Fruit fly (Drosophila melanogaster) whole organism, embryonic: ENCODE data around the gene Mdh1.

Source experiments
- BEAF-32 ChIP-seq: fragments of 200-800 bp; sonication (Bioruptor generic); optimal IDR thresholded peaks from 3 replicates; lab custom pipeline; 2017; ENCODE audit warnings: missing biosample characterization, missing genetic modification characterization, mild to moderate bottlenecking, moderate library complexity, missing genetic modification reagents
- Bgb ChIP-seq: fragments of 200-800 bp; sonication (Bioruptor generic); IDR thresholded peaks from 2 replicates; pipeline ENCODE4 v1.3.6; 2022; ENCODE audit warnings: missing biosample characterization, missing genetic modification characterization; ENCODE audit not compliant: partially characterized antibody
- CG1233 ChIP-seq: fragments of 200-800 bp; sonication (Bioruptor generic); optimal IDR thresholded peaks from 4 replicates; lab custom pipeline; 2018; ENCODE audit warnings: missing biosample characterization, mild to moderate bottlenecking, missing genetic modification characterization
- CG14860 ChIP-seq: fragments of 200-800 bp; sonication (Bioruptor generic); IDR thresholded peaks from 3 replicates; pipeline ENCODE4 v1.3.6; 2022; ENCODE audit warnings: missing biosample characterization, missing genetic modification characterization; ENCODE audit not compliant: partially characterized antibody
- CG1603 ChIP-seq: fragments of 200-800 bp; sonication (Bioruptor generic); optimal IDR thresholded peaks from 2 replicates; lab custom pipeline; 2019; ENCODE audit warnings: missing biosample characterization, mild to moderate bottlenecking, missing genetic modification characterization, moderate library complexity
- CG16813 ChIP-seq: fragments of 200-800 bp; sonication (Bioruptor generic); IDR thresholded peaks from 3 replicates; pipeline ENCODE4 v1.3.6; 2022; ENCODE audit warnings: missing biosample characterization, missing genetic modification characterization; ENCODE audit not compliant: partially characterized antibody
- CG17802 ChIP-seq: fragments of 200-800 bp; sonication (Bioruptor generic); optimal IDR thresholded peaks from 2 replicates; lab custom pipeline; 2018; ENCODE audit warnings: missing biosample characterization, mild to moderate bottlenecking, missing genetic modification characterization, moderate library complexity
- CG18619 ChIP-seq: fragments of 200-800 bp; sonication (Bioruptor generic); optimal IDR thresholded peaks from 3 replicates; lab custom pipeline; 2017; ENCODE audit warnings: missing biosample characterization, mild to moderate bottlenecking, missing genetic modification characterization
- CG2116 ChIP-seq: fragments of 200-800 bp; sonication (Bioruptor generic); optimal IDR thresholded peaks from 3 replicates; lab custom pipeline; 2018; ENCODE audit warnings: missing biosample characterization, mild to moderate bottlenecking, missing genetic modification characterization
- CG30020 ChIP-seq: fragments of 200-800 bp; optimal IDR thresholded peaks from 2 replicates; lab custom pipeline; 2019; ENCODE audit warnings: missing biosample characterization, mild to moderate bottlenecking, missing genetic modification characterization, moderate library complexity
- CG31365 ChIP-seq: fragments of 200-800 bp; sonication (Bioruptor generic); optimal IDR thresholded peaks from 2 replicates; lab custom pipeline; 2018; ENCODE audit warnings: missing biosample characterization, mild to moderate bottlenecking, missing genetic modification characterization
- CG31441 ChIP-seq: fragments of 200-800 bp; sonication (Bioruptor generic); IDR thresholded peaks from 2 replicates; pipeline ENCODE4 v1.3.6; 2022; ENCODE audit warnings: missing biosample characterization, missing genetic modification characterization
- CG3838 ChIP-seq: fragments of 200-800 bp; sonication (Bioruptor generic); optimal IDR thresholded peaks from 3 replicates; lab custom pipeline; 2016; ENCODE audit warnings: missing biosample characterization, missing genetic modification characterization
- CG8290 ChIP-seq, 3 experiments: fragments of 200-800 bp; sonication (Bioruptor generic); optimal IDR thresholded peaks; 2 replicates each; lab custom pipeline; 2016 to 2019; ENCODE audit warnings: missing biosample characterization in 3 of 3, missing genetic modification characterization in 3 of 3, mild to moderate bottlenecking in 2 of 3, moderate library complexity in 1 of 3
- CG9797 ChIP-seq: fragments of 200-800 bp; sonication (Bioruptor generic); optimal IDR thresholded peaks from 3 replicates; lab custom pipeline; 2018; ENCODE audit warnings: missing biosample characterization, mild to moderate bottlenecking, missing genetic modification characterization
- CoRest ChIP-seq: fragments of 200-800 bp; sonication (Bioruptor generic); optimal IDR thresholded peaks from 3 replicates; lab custom pipeline; 2018; ENCODE audit warnings: missing biosample characterization, mild to moderate bottlenecking, missing genetic modification characterization, moderate library complexity
- Dip3 ChIP-seq: fragments of 200-800 bp; sonication (Bioruptor generic); optimal IDR thresholded peaks from 3 replicates; lab custom pipeline; 2016; ENCODE audit warnings: missing biosample characterization, missing genetic modification characterization
- Dp ChIP-seq: fragments of 200-800 bp; sonication (Bioruptor generic); optimal IDR thresholded peaks from 2 replicates; lab custom pipeline; 2018; ENCODE audit warnings: missing biosample characterization, mild to moderate bottlenecking, missing genetic modification characterization, moderate library complexity
- Dref ChIP-seq: fragments of 200-800 bp; sonication (Bioruptor generic); IDR thresholded peaks from 2 replicates; pipeline ENCODE4 v1.3.6; 2022; ENCODE audit warnings: missing biosample characterization, missing genetic modification characterization
- E2f2 ChIP-seq: fragments of 200-800 bp; sonication (Bioruptor generic); IDR thresholded peaks from 2 replicates; pipeline ENCODE4 v1.3.6; 2022; ENCODE audit warnings: missing biosample characterization, missing genetic modification characterization
- Ets97D ChIP-seq: fragments of 200-800 bp; sonication (Bioruptor generic); optimal IDR thresholded peaks from 3 replicates; lab custom pipeline; 2016; ENCODE audit warnings: missing biosample characterization, missing genetic modification characterization
- Fer1 ChIP-seq: fragments of 200-800 bp; sonication (Bioruptor generic); optimal IDR thresholded peaks from 2 replicates; lab custom pipeline; 2017; ENCODE audit warnings: missing biosample characterization, mild to moderate bottlenecking, missing genetic modification characterization
- HLH4C ChIP-seq: fragments of 200-800 bp; sonication (Bioruptor generic); IDR thresholded peaks from 3 replicates; pipeline ENCODE4 v1.3.6; 2022; ENCODE audit warnings: missing biosample characterization, missing genetic modification characterization; ENCODE audit not compliant: partially characterized antibody
- HmgD ChIP-seq: fragments of 200-800 bp; sonication (Bioruptor generic); optimal IDR thresholded peaks from 3 replicates; lab custom pipeline; 2016; ENCODE audit warnings: missing biosample characterization, missing genetic modification characterization
- HmgZ ChIP-seq: fragments of 200-800 bp; sonication (Bioruptor generic); optimal IDR thresholded peaks from 2 replicates; lab custom pipeline; 2018; ENCODE audit warnings: missing biosample characterization, mild to moderate bottlenecking, missing genetic modification characterization
- Lhr ChIP-seq: fragments of 200-800 bp; sonication (Bioruptor generic); optimal IDR thresholded peaks from 3 replicates; lab custom pipeline; 2017; ENCODE audit warnings: mild to moderate bottlenecking, missing biosample characterization, missing genetic modification reagents, missing genetic modification characterization
- Max ChIP-seq: fragments of 200-800 bp; sonication (Bioruptor generic); optimal IDR thresholded peaks from 2 replicates; lab custom pipeline; 2016; ENCODE audit warnings: missing biosample characterization, mild to moderate bottlenecking, missing genetic modification characterization
- Myb ChIP-seq: fragments of 200-800 bp; sonication (Bioruptor generic); optimal IDR thresholded peaks from 2 replicates; lab custom pipeline; 2016; ENCODE audit warnings: missing biosample characterization, missing genetic modification characterization
- NC2β ChIP-seq: fragments of 200-800 bp; sonication (Bioruptor generic); optimal IDR thresholded peaks from 2 replicates; lab custom pipeline; 2016; ENCODE audit warnings: missing biosample characterization, missing genetic modification characterization
- Sin3A ChIP-seq: fragments of >200 bp; optimal IDR thresholded peaks from 2 replicates; lab custom pipeline; 2018
- YL-1 ChIP-seq: fragments of 200-800 bp; sonication (Bioruptor generic); optimal IDR thresholded peaks from 3 replicates; lab custom pipeline; 2017; ENCODE audit warnings: missing biosample characterization, mild to moderate bottlenecking, missing genetic modification characterization
- fd96Cb ChIP-seq: fragments of 200-800 bp; sonication (Bioruptor generic); optimal IDR thresholded peaks from 2 replicates; lab custom pipeline; 2018; ENCODE audit warnings: missing biosample characterization, mild to moderate bottlenecking, missing genetic modification characterization, moderate library complexity
- gfzf ChIP-seq: fragments of 200-800 bp; sonication (Bioruptor generic); optimal IDR thresholded peaks from 2 replicates; lab custom pipeline; 2016; ENCODE audit warnings: missing biosample characterization, mild to moderate bottlenecking, missing genetic modification characterization, moderate library complexity
- hth ChIP-seq: fragments of >200 bp; optimal IDR thresholded peaks from 2 replicates; lab custom pipeline; 2017; ENCODE audit warnings: inconsistent platforms
- insv ChIP-seq, 2 experiments: fragments of 200-800 bp; sonication (Bioruptor generic); optimal IDR thresholded peaks; 3 replicates each; lab custom pipeline; 2016 to 2018; ENCODE audit warnings: missing biosample characterization in 2 of 2, missing genetic modification characterization in 2 of 2
- nom ChIP-seq: fragments of 200-800 bp; sonication (Bioruptor generic); optimal IDR thresholded peaks from 2 replicates; lab custom pipeline; 2017; ENCODE audit warnings: missing biosample characterization, missing genetic modification characterization, mild to moderate bottlenecking, moderate library complexity, missing genetic modification reagents
- pfk ChIP-seq: fragments of 200-800 bp; sonication (Bioruptor generic); optimal IDR thresholded peaks from 2 replicates; lab custom pipeline; 2018; ENCODE audit warnings: missing biosample characterization, mild to moderate bottlenecking, missing genetic modification characterization, moderate library complexity
- phol ChIP-seq: fragments of 200-800 bp; sonication (Bioruptor generic); optimal IDR thresholded peaks from 3 replicates; lab custom pipeline; 2018; ENCODE audit warnings: missing biosample characterization, mild to moderate bottlenecking, missing genetic modification characterization, moderate library complexity
- pzg ChIP-seq: fragments of 200-800 bp; sonication (Bioruptor generic); optimal IDR thresholded peaks from 3 replicates; lab custom pipeline; 2018; ENCODE audit warnings: missing biosample characterization, mild to moderate bottlenecking, missing genetic modification characterization, moderate library complexity
- ranshi ChIP-seq: fragments of 200-800 bp; sonication (Bioruptor generic); IDR thresholded peaks from 2 replicates; pipeline ENCODE4 v1.3.6; 2022; ENCODE audit warnings: missing biosample characterization, missing genetic modification characterization
- row ChIP-seq: fragments of 200-800 bp; sonication (Bioruptor generic); IDR thresholded peaks from 3 replicates; pipeline ENCODE4 v1.3.6; 2022; ENCODE audit warnings: missing biosample characterization, missing genetic modification characterization
- sens-2 ChIP-seq: fragments of 200-800 bp; sonication (Bioruptor generic); IDR thresholded peaks from 2 replicates; pipeline ENCODE4 v1.3.6; 2022; ENCODE audit warnings: missing biosample characterization, missing genetic modification characterization
- shn ChIP-seq: fragments of 200-800 bp; sonication (Bioruptor generic); optimal IDR thresholded peaks from 3 replicates; lab custom pipeline; 2016; ENCODE audit warnings: missing biosample characterization, missing genetic modification characterization
- sug ChIP-seq: fragments of 200-800 bp; optimal IDR thresholded peaks from 2 replicates; lab custom pipeline; 2019; ENCODE audit warnings: missing biosample characterization, mild to moderate bottlenecking, missing genetic modification characterization, moderate library complexity
- trem ChIP-seq: fragments of 200-800 bp; optimal IDR thresholded peaks from 3 replicates; lab custom pipeline; 2019; ENCODE audit warnings: missing biosample characterization, mild to moderate bottlenecking, missing genetic modification characterization, moderate library complexity
- unc-4 ChIP-seq: fragments of 200-800 bp; sonication (Bioruptor generic); IDR thresholded peaks from 2 replicates; pipeline ENCODE4 v1.3.6; 2022; ENCODE audit warnings: missing biosample characterization, missing genetic modification characterization; ENCODE audit not compliant: partially characterized antibody
- vnd ChIP-seq: fragments of 200-800 bp; sonication (Bioruptor generic); IDR thresholded peaks from 3 replicates; pipeline ENCODE4 v1.3.6; 2022; ENCODE audit warnings: missing biosample characterization, missing genetic modification characterization; ENCODE audit not compliant: partially characterized antibody

The Mdh1 gene

DNA sequence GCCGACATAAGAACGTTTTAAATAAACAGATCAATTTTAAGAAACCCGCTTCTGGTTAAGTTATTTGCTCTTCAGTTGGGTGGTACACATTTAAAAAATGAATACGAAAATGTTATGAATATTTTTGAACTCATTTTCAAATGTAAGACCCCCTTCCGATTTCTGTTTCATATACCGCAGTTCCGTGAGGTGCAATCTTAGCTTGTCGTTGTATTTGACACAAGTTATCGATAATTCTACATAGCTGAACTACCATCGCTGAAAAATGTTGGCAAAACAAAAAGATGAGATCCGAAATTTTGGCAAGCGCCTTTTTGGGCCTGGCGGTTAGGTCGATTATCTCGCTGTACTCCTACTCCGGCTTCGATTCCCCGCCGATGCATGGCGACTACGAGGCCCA, 16.3 kb downstream of the Mdh1 start, which contains the start of gene gny (continued):
- peak; percentile 15 for TF ChIP-seq Lhr
- no peak for TF ChIP-seq CG3838 (GFP tag; lab: Kevin White, UChicago)
- peak; percentile 49; the same call in 2 of the 3 replicates for TF ChIP-seq HLH4C (GFP tag; lab: Robert Waterston, UW)
- no peak for TF ChIP-seq CG18619 (GFP tag; lab: Kevin White, UChicago)
- TF ChIP-seq ranshi (GFP tag; lab: Robert Waterston, UW): no peak
- peak; percentile 37 for TF ChIP-seq CG17802
- no peak for TF ChIP-seq shn
- TF ChIP-seq Bgb (GFP tag; lab: Robert Waterston, UW): peak; percentile 38; the same call in 1 of the 2 replicates
- no peak for TF ChIP-seq hth (lab: Kevin White, UChicago)
- TF ChIP-seq CG1603 (tag; lab: Kevin White, UChicago): peak; percentile 100
- no peak for TF ChIP-seq Fer1 (GFP tag; lab: Kevin White, UChicago)
- TF ChIP-seq pfk (GFP tag; lab: Kevin White, UChicago): peak; percentile 97
- peak; percentile 81 for TF ChIP-seq pzg
- TF ChIP-seq CG14860 (GFP tag; lab: Robert Waterston, UW): no peak
- peak; percentile 39 for TF ChIP-seq HmgD
- peak; percentile 24 for TF ChIP-seq trem (tag; lab: Kevin White, UChicago)
- TF ChIP-seq vnd (GFP tag; lab: Robert Waterston, UW): no peak
- TF ChIP-seq CG9797: peak; percentile 11
- no peak for TF ChIP-seq NC2β (GFP tag; lab: Kevin White, UChicago)
- TF ChIP-seq CG31365 (tag; lab: Kevin White, UChicago): no peak
- no peak for TF ChIP-seq CG31441 (GFP tag; lab: Robert Waterston, UW)
- peak; percentile 85 for TF ChIP-seq Dref (GFP tag; lab: Robert Waterston, UW)
- TF ChIP-seq BEAF-32 (GFP tag; lab: Kevin White, UChicago): peak; percentile 43
- TF ChIP-seq E2f2 (GFP tag; lab: Robert Waterston, UW): peak; percentile 77
- 0 out of 2 replicates have a peak, but pooled peaks have one; percentile 31 for TF ChIP-seq unc-4 (GFP tag; lab: Robert Waterston, UW)
- TF ChIP-seq Dip3 (GFP tag; lab: Kevin White, UChicago): no peak
- TF ChIP-seq Myb (GFP tag; lab: Kevin White, UChicago): peak; percentile 82
- TF ChIP-seq CG16813: peak; percentile 39; the same call in 2 of the 3 replicates
- peak; percentile 40 for TF ChIP-seq YL-1
- no peak for TF ChIP-seq CG8290 (GFP tag; optimal IDR thresholded peaks at IDR 0.05; lab: Kevin White, UChicago)
- TF ChIP-seq CG8290 (tag; optimal IDR thresholded peaks at IDR 0.05; lab: Kevin White, UChicago): peak in 1 of 2 experiments; percentile 61
- TF ChIP-seq CoRest: peak; percentile 20
- no peak for TF ChIP-seq fd96Cb (tag; lab: Kevin White, UChicago)
- TF ChIP-seq CG1233: no peak
- TF ChIP-seq insv (GFP tag; optimal IDR thresholded peaks at IDR 0.05; lab: Kevin White, UChicago): no peak
- TF ChIP-seq HmgZ: peak; percentile 32
- TF ChIP-seq Max (GFP tag; lab: Kevin White, UChicago): no peak
- peak; percentile 35 for TF ChIP-seq CG2116 (GFP tag; lab: Kevin White, UChicago)
- no peak for TF ChIP-seq sens-2 (GFP tag; lab: Robert Waterston, UW)
- peak; percentile 74 for TF ChIP-seq Dp (GFP tag; lab: Kevin White, UChicago)
- peak; percentile 19 for TF ChIP-seq gfzf (GFP tag; lab: Kevin White, UChicago)
- peak; percentile 70 for TF ChIP-seq sug (tag; lab: Kevin White, UChicago)
- peak; percentile 9 for TF ChIP-seq phol (tag; lab: Kevin White, UChicago)
- TF ChIP-seq row (GFP tag; lab: Robert Waterston, UW): peak; percentile 26; the same call in 1 of the 3 replicates
- TF ChIP-seq nom (GFP tag; lab: Kevin White, UChicago): no peak
- TF ChIP-seq Sin3A: peak; percentile 2
- TF ChIP-seq CG30020 (tag; lab: Kevin White, UChicago): peak; percentile 97
- TF ChIP-seq Ets97D: peak; percentile 26
- TF ChIP-seq, all 482 proteins: peak for 39
